Worm (Caenorhabditis elegans) whole organism, L1 larva: ENCODE data around the gene snap-29.

Experiments used
- C04F5.9 ChIP-seq: sonication (generic microtip); optimal IDR thresholded peaks from 2 replicates; lab custom pipeline; 2016; ENCODE audit warnings: missing genetic modification characterization, missing compliant biosample characterization
- F16B12.6 ChIP-seq: fragments of 150-350 bp; optimal IDR thresholded peaks from 2 replicates; lab custom pipeline; 2014; ENCODE audit warnings: missing biosample characterization, missing genetic modification characterization
- Y116A8C.19 ChIP-seq: sonication (generic microtip); optimal IDR thresholded peaks from 2 replicates; lab custom pipeline; 2016; ENCODE audit warnings: missing compliant biosample characterization, missing genetic modification characterization, borderline replicate concordance
- alr-1 ChIP-seq: fragments of 200-800 bp; sonication (Bioruptor generic); optimal IDR thresholded peaks from 2 replicates; lab custom pipeline; 2018; ENCODE audit warnings: borderline replicate concordance, mild to moderate bottlenecking, missing genetic modification characterization, missing compliant biosample characterization
- aly-2 ChIP-seq: fragments of 150-350 bp; optimal IDR thresholded peaks from 2 replicates; lab custom pipeline; 2014; ENCODE audit warnings: missing biosample characterization, missing genetic modification characterization
- ama-1 ChIP-seq: fragments of 150-350 bp; optimal IDR thresholded peaks from 2 replicates; lab custom pipeline; 2014
- blmp-1 ChIP-seq: fragments of 150-350 bp; optimal IDR thresholded peaks from 2 replicates; lab custom pipeline; 2014; ENCODE audit warnings: missing biosample characterization, missing genetic modification characterization
- ces-1 ChIP-seq: fragments of 150-350 bp; optimal IDR thresholded peaks from 2 replicates; lab custom pipeline; 2014; ENCODE audit warnings: missing biosample characterization, missing genetic modification reagents, missing genetic modification characterization
- dpl-1 ChIP-seq, 3 experiments: fragments of 150-350 bp in 2 of 3; sonication (generic microtip) in 1 of 3; optimal IDR thresholded peaks; 2 replicates each; lab custom pipeline; 2014 to 2017; ENCODE audit warnings: missing biosample characterization in 3 of 3, missing genetic modification characterization in 3 of 3, missing genetic modification reagents in 3 of 3
- efl-1 ChIP-seq, 4 experiments: fragments of 150-350 bp; optimal IDR thresholded peaks in 3 of 4; peaks in 1 of 4; 1 replicate in 1 of 4; 2 replicates in 3 of 4; lab custom pipeline; 2014; ENCODE audit warnings: missing biosample characterization in 2 of 4, missing genetic modification characterization in 2 of 4, missing genetic modification reagents in 2 of 4
- fkh-4 ChIP-seq: sonication (generic microtip); optimal IDR thresholded peaks from 2 replicates; lab custom pipeline; 2016; ENCODE audit warnings: missing compliant biosample characterization, missing genetic modification characterization, borderline replicate concordance
- grh-1 ChIP-seq: fragments of 200-800 bp; sonication (Bioruptor generic); IDR thresholded peaks from 2 replicates; pipeline ENCODE4 v1.3.6; 2022; ENCODE audit warnings: missing genetic modification reagents, missing genetic modification characterization, missing compliant biosample characterization
- hlh-17 ChIP-seq: fragments of 200-800 bp; sonication (Bioruptor generic); optimal IDR thresholded peaks from 2 replicates; lab custom pipeline; 2018; ENCODE audit warnings: missing genetic modification characterization, mild to moderate bottlenecking, missing compliant biosample characterization, moderate library complexity, borderline replicate concordance
- hpl-2 ChIP-seq: fragments of 150-350 bp; optimal IDR thresholded peaks from 2 replicates; lab custom pipeline; 2014; ENCODE audit warnings: missing biosample characterization, missing genetic modification reagents, missing genetic modification characterization
- lin-35 ChIP-seq, 2 experiments: fragments of 150-350 bp; optimal IDR thresholded peaks; 2 replicates each; lab custom pipeline; 2014; ENCODE audit warnings: missing biosample characterization in 2 of 2, missing genetic modification characterization in 2 of 2, missing genetic modification reagents in 2 of 2
- lir-3 ChIP-seq: sonication (generic microtip); optimal IDR thresholded peaks from 2 replicates; lab custom pipeline; 2016; ENCODE audit warnings: mild to moderate bottlenecking, missing genetic modification characterization, moderate library complexity, missing compliant biosample characterization; ENCODE audit not compliant: poor library complexity
- lsy-2 ChIP-seq, 2 experiments: fragments of 150-350 bp; optimal IDR thresholded peaks; 2 replicates each; lab custom pipeline; 2014; ENCODE audit warnings: missing biosample characterization in 2 of 2, missing genetic modification characterization in 2 of 2
- mab-9 ChIP-seq: fragments of 200-800 bp; sonication (Bioruptor generic); IDR thresholded peaks from 2 replicates; pipeline ENCODE4 v1.3.6; 2022; ENCODE audit warnings: missing genetic modification reagents, missing genetic modification characterization, missing compliant biosample characterization
- mep-1 ChIP-seq: fragments of 150-350 bp; optimal IDR thresholded peaks from 2 replicates; lab custom pipeline; 2014; ENCODE audit warnings: missing biosample characterization, missing genetic modification characterization
- nhr-12 ChIP-seq: sonication (generic microtip); optimal IDR thresholded peaks from 2 replicates; lab custom pipeline; 2017; ENCODE audit warnings: missing biosample characterization, missing genetic modification characterization
- nhr-20 ChIP-seq: sonication (generic microtip); optimal IDR thresholded peaks from 2 replicates; lab custom pipeline; 2016; ENCODE audit warnings: mild to moderate bottlenecking, missing genetic modification characterization, missing compliant biosample characterization
- nhr-237 ChIP-seq: fragments of 150-350 bp; optimal IDR thresholded peaks from 2 replicates; lab custom pipeline; 2014; ENCODE audit warnings: missing biosample characterization, missing genetic modification characterization
- nhr-28 ChIP-seq: fragments of 150-350 bp; optimal IDR thresholded peaks from 2 replicates; lab custom pipeline; 2014; ENCODE audit warnings: missing biosample characterization, missing genetic modification characterization
- nhr-47 ChIP-seq: sonication (generic microtip); optimal IDR thresholded peaks from 2 replicates; lab custom pipeline; 2016; ENCODE audit warnings: mild to moderate bottlenecking, missing genetic modification characterization, moderate library complexity, missing compliant biosample characterization
- nhr-71 ChIP-seq: sonication (generic microtip); optimal IDR thresholded peaks from 2 replicates; lab custom pipeline; 2016; ENCODE audit warnings: mild to moderate bottlenecking, missing genetic modification characterization, moderate library complexity, missing compliant biosample characterization
- nhr-77 ChIP-seq: fragments of 150-350 bp; optimal IDR thresholded peaks from 2 replicates; lab custom pipeline; 2014; ENCODE audit warnings: missing biosample characterization, missing genetic modification characterization
- nhr-84 ChIP-seq: sonication (generic microtip); optimal IDR thresholded peaks from 2 replicates; lab custom pipeline; 2017; ENCODE audit warnings: missing biosample characterization, missing genetic modification characterization
- nhr-85 ChIP-seq: sonication (generic microtip); peaks from one replicate; lab custom pipeline; 2016; ENCODE audit warnings: missing genetic modification characterization, inconsistent platforms, missing compliant biosample characterization
- pax-3 ChIP-seq: fragments of 200-800 bp; sonication (Bioruptor generic); optimal IDR thresholded peaks from 2 replicates; lab custom pipeline; 2018; ENCODE audit warnings: mild to moderate bottlenecking, missing genetic modification characterization, moderate library complexity, missing compliant biosample characterization
- pqm-1 ChIP-seq: sonication (generic microtip); optimal IDR thresholded peaks from 3 replicates; lab custom pipeline; 2017; ENCODE audit warnings: missing biosample characterization, missing genetic modification characterization
- rnt-1 ChIP-seq: sonication (generic microtip); optimal IDR thresholded peaks from 2 replicates; lab custom pipeline; 2016; ENCODE audit warnings: mild to moderate bottlenecking, missing genetic modification characterization, moderate library complexity, missing compliant biosample characterization
- skn-1 ChIP-seq: fragments of 150-350 bp; optimal IDR thresholded peaks from 2 replicates; lab custom pipeline; 2014; ENCODE audit warnings: missing biosample characterization, missing genetic modification characterization
- snpc-4 ChIP-seq: fragments of 150-350 bp; optimal IDR thresholded peaks from 2 replicates; lab custom pipeline; 2014; ENCODE audit warnings: missing biosample characterization, missing genetic modification characterization
- snu-23 ChIP-seq: sonication (generic microtip); optimal IDR thresholded peaks from 2 replicates; lab custom pipeline; 2016; ENCODE audit warnings: missing genetic modification characterization, missing compliant biosample characterization
- sox-4 ChIP-seq: sonication (generic microtip); optimal IDR thresholded peaks from 2 replicates; lab custom pipeline; 2016; ENCODE audit warnings: missing genetic modification characterization, missing compliant biosample characterization
- swsn-7 ChIP-seq: sonication (generic microtip); optimal IDR thresholded peaks from 2 replicates; lab custom pipeline; 2016; ENCODE audit warnings: missing genetic modification characterization, missing compliant biosample characterization
- tbx-2 ChIP-seq: sonication (generic microtip); optimal IDR thresholded peaks from 2 replicates; lab custom pipeline; 2016; ENCODE audit warnings: missing genetic modification characterization, missing compliant biosample characterization
- tlp-1 ChIP-seq: fragments of 150-350 bp; optimal IDR thresholded peaks from 2 replicates; lab custom pipeline; 2014; ENCODE audit warnings: missing biosample characterization, missing genetic modification characterization
- unc-130 ChIP-seq: fragments of 150-350 bp; optimal IDR thresholded peaks from 2 replicates; lab custom pipeline; 2017; ENCODE audit warnings: missing biosample characterization, missing genetic modification characterization, inconsistent platforms
- vab-15 ChIP-seq: sonication (generic microtip); optimal IDR thresholded peaks from 2 replicates; lab custom pipeline; 2017; ENCODE audit warnings: missing genotype, mild to moderate bottlenecking, missing genetic modification characterization, missing compliant biosample characterization
- xbp-1 ChIP-seq: sonication (generic microtip); optimal IDR thresholded peaks from 2 replicates; lab custom pipeline; 2016; ENCODE audit warnings: missing genetic modification characterization, missing compliant biosample characterization
- zip-4 ChIP-seq: fragments of 200-800 bp; sonication (Bioruptor generic); optimal IDR thresholded peaks from 2 replicates; lab custom pipeline; 2018; ENCODE audit warnings: mild to moderate bottlenecking, missing genetic modification characterization, moderate library complexity, missing compliant biosample characterization

The snap-29 gene

ce11 chrIII:8749487-8749886 lies 26.6 kb upstream of the snap-29 start, which contains the start of gene sma-2 (continued):
- peak; percentile 54 to 55 for TF ChIP-seq efl-1 (optimal IDR thresholded peaks at IDR 0.05; lab: Kevin White, UChicago)
- peak in 1 of 2 experiments; percentile 94 for TF ChIP-seq efl-1 (GFP tag; optimal IDR thresholded peaks at IDR 0.05 in 1 of 2; lab: Kevin White, UChicago)
- peak; percentile 44 for TF ChIP-seq swsn-7 (tag; lab: Kevin White, UChicago)
- peak; percentile 53 for TF ChIP-seq nhr-77 (tag; lab: Kevin White, UChicago)
- TF ChIP-seq F16B12.6 (tag; lab: Kevin White, UChicago), result no peak
- TF ChIP-seq nhr-47, result peak; percentile 45
- TF ChIP-seq mep-1 (tag; lab: Kevin White, UChicago), result peak; percentile 66
- TF ChIP-seq nhr-85 (tag; lab: Kevin White, UChicago), result peak; percentile 80
- TF ChIP-seq nhr-12, result no peak
- no peak for TF ChIP-seq mab-9 (GFP tag; lab: Robert Waterston, UW)

DNA sequence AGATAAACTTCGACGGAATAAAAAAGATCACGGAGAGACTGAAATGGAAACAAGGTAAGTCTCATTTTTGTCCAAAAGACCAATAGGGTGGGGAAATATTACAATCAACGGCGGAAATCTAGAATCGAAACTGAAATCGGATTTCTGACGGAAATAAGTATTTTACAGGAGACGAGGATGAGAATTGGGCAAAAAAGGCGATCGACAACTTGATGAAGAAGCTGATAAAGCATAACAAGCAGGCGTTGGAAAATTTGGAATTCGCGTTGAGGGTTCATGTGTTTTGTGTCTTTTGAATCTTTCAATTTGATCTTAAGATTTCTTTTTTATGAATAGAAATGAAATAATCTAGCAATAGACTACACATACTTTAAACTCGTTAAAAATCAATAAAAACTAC lies 25.4 kb upstream of the snap-29 start, which contains the start of gene ugtp-1:
Gene ugtp-1 (minus strand): TSS at position 101 of the 400 bp plus-strand sequence.
- no peak for TF ChIP-seq nhr-84
- no peak for TF ChIP-seq F16B12.6 (tag; lab: Kevin White, UChicago)
- TF ChIP-seq nhr-47, result no peak
- no peak for TF ChIP-seq hpl-2
- TF ChIP-seq skn-1 (tag; lab: Kevin White, UChicago), result no peak
- no peak for TF ChIP-seq pqm-1 (tag; lab: Kevin White, UChicago)

DNA sequence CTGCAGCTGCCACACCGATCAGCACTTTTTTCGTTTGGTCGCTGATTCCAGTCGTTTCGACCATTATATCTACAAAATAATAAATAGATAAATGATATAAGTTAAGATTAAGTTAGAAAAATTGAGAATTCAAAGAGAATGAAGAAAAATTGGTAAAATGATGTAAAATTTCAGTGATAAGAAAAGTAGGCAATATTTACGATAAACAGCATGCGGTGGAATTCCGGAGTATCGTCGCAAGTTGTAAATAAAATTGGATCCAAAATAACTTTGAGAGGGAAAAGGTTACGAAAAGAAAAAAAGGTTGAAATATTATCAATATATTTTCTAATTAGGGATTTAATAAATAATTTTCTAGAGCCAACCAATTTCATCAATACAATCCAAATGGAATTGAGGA lies 21.4 kb upstream of the snap-29 start, which contains the start of gene tomm-70:
Gene tomm-70 (minus strand): TSS at position 69 of the 400 bp plus-strand sequence.
- TF ChIP-seq nhr-85 (tag; lab: Kevin White, UChicago) (peak; percentile 40), tlp-1 (tag; lab: Kevin White, UChicago) (no peak), snpc-4 (no peak), dpl-1 (GFP tag; optimal IDR thresholded peaks at IDR 0.05; lab: Kevin White, UChicago) (peak in 2 of 3 experiments; percentile 25 to 58), lir-3 (tag; lab: Kevin White, UChicago) (no peak), ces-1 (GFP tag; lab: Kevin White, UChicago) (no peak), nhr-20 (tag; lab: Kevin White, UChicago) (no peak), sox-4 (tag; lab: Kevin White, UChicago) (no peak), fkh-4 (tag; lab: Kevin White, UChicago) (no peak), hlh-17 (GFP tag; lab: Kevin White, UChicago) (no peak), unc-130 (no peak), vab-15 (no peak), swsn-7 (tag; lab: Kevin White, UChicago) (peak; percentile 2), zip-4 (no peak), grh-1 (no peak), mep-1 (tag; lab: Kevin White, UChicago) (peak; percentile 25), nhr-28 (tag; lab: Kevin White, UChicago) (no peak), alr-1 (tag; lab: Kevin White, UChicago) (no peak), F16B12.6 (tag; lab: Kevin White, UChicago) (no peak), mab-9 (GFP tag; lab: Robert Waterston, UW) (no peak), nhr-237 (no peak), C04F5.9 (tag; lab: Kevin White, UChicago) (no peak), pax-3 (tag; lab: Kevin White, UChicago) (no peak), snu-23 (GFP tag; lab: Kevin White, UChicago) (peak; percentile 24), efl-1 (optimal IDR thresholded peaks at IDR 0.05; lab: Kevin White, UChicago) (peak; percentile 15 to 45), efl-1 (GFP tag; optimal IDR thresholded peaks at IDR 0.05 in 1 of 2; lab: Kevin White, UChicago) (peak; percentile 26 to 89), lsy-2 (tag; optimal IDR thresholded peaks at IDR 0.05; lab: Kevin White, UChicago) (peak; percentile 14 to 61), Y116A8C.19 (tag; lab: Kevin White, UChicago) (no peak), nhr-77 (tag; lab: Kevin White, UChicago) (no peak), aly-2 (no peak), rnt-1 (no peak), blmp-1 (tag; lab: Kevin White, UChicago) (peak; percentile 35), xbp-1 (tag; lab: Kevin White, UChicago) (no peak), tbx-2 (no peak), ama-1 (no peak), lin-35 (GFP tag; optimal IDR thresholded peaks at IDR 0.05; lab: Kevin White, UChicago) (peak; percentile 19 to 51), nhr-71 (tag; lab: Kevin White, UChicago) (peak; percentile 22)
